Worm (Caenorhabditis elegans): ENCODE measurements around the gene T06C12.11.
"Not testable (repeated sequence)": the region's sequence is repeated elsewhere in the genome, so short reads cannot be mapped to it uniquely, and the experiment has no call there.

Gene T06C12.11

DNA sequence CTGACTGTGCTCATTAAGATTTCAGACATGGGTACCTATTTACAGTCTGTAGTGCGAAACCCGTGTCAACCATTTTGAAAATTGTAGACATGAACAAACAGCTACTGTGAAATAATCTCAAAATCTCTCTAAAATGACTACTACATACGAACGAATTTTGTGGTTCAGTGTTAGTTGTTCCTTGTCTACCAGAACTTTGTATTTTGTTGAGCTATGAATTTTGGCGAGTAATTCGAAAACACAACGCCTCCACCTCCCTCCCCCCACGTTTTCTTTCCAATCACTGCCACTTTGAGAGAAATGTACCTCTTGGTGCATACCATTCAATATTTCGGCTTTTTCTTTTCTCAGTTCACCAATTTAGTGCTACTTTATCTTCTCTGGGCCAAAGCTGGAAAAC is at the start of gene T06C12.11:
TSS of gene T06C12.11 (plus strand) at position 301 of the 400 bp plus-strand sequence.
- TF ChIP-seq fkh-10 (GFP tag; optimal IDR thresholded peaks at IDR 0.05) (no peak), ZK546.5 (tag; optimal IDR thresholded peaks at IDR 0.05) (no peak), zag-1 (tag; optimal IDR thresholded peaks at IDR 0.05) (no peak), nhr-25 (tag; optimal IDR thresholded peaks at IDR 0.05) (no peak), aly-2 (tag; optimal IDR thresholded peaks at IDR 0.05) (no peak), nhr-11 (tag; optimal IDR thresholded peaks at IDR 0.05) (no peak)

- TF ChIP-seq nhr-11, elt-2, aly-2 (tag; optimal IDR thresholded peaks at IDR 0.05): not testable (repeated sequence)
Measured at ce11 chrV:15850276-15850811, 42.5 kb upstream of the T06C12.11 start, which contains the start of gene srh-147. Gene srh-147 (minus strand): TSS chrV:15850326.

DNA sequence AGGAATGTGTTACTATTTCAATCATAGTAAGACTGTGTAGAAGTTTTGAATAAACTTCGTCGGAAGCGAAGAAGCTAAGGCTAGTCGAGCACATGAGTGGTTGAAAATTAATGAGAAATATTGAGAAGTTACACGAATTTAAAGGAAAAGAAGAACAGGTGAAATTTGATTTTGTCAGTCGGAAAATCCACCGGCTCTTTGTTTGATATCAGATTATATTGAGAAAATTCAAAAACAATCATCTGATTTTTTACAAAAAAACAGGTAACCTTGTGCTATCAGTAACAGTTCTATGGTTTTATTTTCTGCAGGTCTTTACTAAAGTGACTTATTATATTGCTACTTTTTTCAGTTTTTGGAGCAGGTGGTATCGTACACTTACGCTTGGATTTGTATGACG is 34.5 kb upstream of the T06C12.11 start, which contains the start of gene srh-148:
TSS of gene srh-148 (minus strand) at position 101 of the 400 bp plus-strand sequence.
- TF ChIP-seq ceh-28 (tag; optimal IDR thresholded peaks at IDR 0.05): no peak
- no peak for TF ChIP-seq lin-15B (tag; optimal IDR thresholded peaks at IDR 0.05)
- TF ChIP-seq hmg-11 (tag; optimal IDR thresholded peaks at IDR 0.05): no peak
- TF ChIP-seq nhr-12 (tag; optimal IDR thresholded peaks at IDR 0.05): no peak
- TF ChIP-seq ama-1 (optimal IDR thresholded peaks at IDR 0.05): no peak
- no peak for TF ChIP-seq nhr-67 (tag; optimal IDR thresholded peaks at IDR 0.05)
- no peak for TF ChIP-seq elt-1 (tag; optimal IDR thresholded peaks at IDR 0.05)
- no peak for TF ChIP-seq ztf-4 (tag; optimal IDR thresholded peaks at IDR 0.05)
- no peak for TF ChIP-seq pha-4 (tag; optimal IDR thresholded peaks at IDR 0.05)
- TF ChIP-seq ceh-9 (tag; optimal IDR thresholded peaks at IDR 0.05): no peak
- no peak for TF ChIP-seq nhr-76 (tag; optimal IDR thresholded peaks at IDR 0.05)
- TF ChIP-seq unc-62 (GFP tag; optimal IDR thresholded peaks at IDR 0.05): no peak
- TF ChIP-seq mml-1 (tag; optimal IDR thresholded peaks at IDR 0.05): no peak
- TF ChIP-seq ceh-16 (tag; optimal IDR thresholded peaks at IDR 0.05): no peak
- TF ChIP-seq fkh-10 (GFP tag; optimal IDR thresholded peaks at IDR 0.05): no peak
- TF ChIP-seq egl-5 (tag; optimal IDR thresholded peaks at IDR 0.05): no peak

- TF ChIP-seq nhr-28 (tag; optimal IDR thresholded peaks at IDR 0.05) (no peak), nhr-12 (tag; optimal IDR thresholded peaks at IDR 0.05) (no peak), ceh-82 (tag; optimal IDR thresholded peaks at IDR 0.05) (no peak), nhr-43 (tag; optimal IDR thresholded peaks at IDR 0.05; ENCODE audit: poor library complexity, severe bottlenecking) (no peak), R02D3.7 (tag; optimal IDR thresholded peaks at IDR 0.05) (no peak)
Measured at ce11 chrV:15862599-15862998, 30.2 kb upstream of the T06C12.11 start, which contains the start of gene srz-12. Gene srz-12 (minus strand): TSS chrV:15862699.

DNA sequence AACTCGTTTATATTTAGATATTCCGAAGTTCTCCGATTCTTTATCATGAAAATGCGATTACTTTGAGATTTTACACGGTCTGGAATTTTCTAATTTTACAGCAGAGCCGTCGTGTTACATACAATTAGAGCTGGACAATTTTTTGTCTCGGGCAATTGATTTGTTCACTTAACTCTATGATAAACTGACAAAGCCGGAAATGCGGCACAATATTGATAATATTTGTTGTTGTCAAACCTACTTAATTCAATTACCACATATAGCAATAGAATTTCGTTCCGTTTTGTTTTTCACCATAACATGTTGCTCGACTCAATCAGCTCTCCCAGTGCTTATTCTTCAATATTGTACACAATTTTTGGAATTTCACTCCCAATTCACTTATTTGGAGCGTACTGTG is 29.8 kb upstream of the T06C12.11 start, which contains the start of gene srh-299:
TSS of gene srh-299 (plus strand) at position 301 of the 400 bp plus-strand sequence.
- no peak for TF ChIP-seq nhr-76 (tag; optimal IDR thresholded peaks at IDR 0.05)
- TF ChIP-seq nhr-11 (tag; optimal IDR thresholded peaks at IDR 0.05): no peak
- no peak for TF ChIP-seq ceh-16 (tag; optimal IDR thresholded peaks at IDR 0.05)
- TF ChIP-seq elt-3 (tag; optimal IDR thresholded peaks at IDR 0.05): no peak
- no peak for TF ChIP-seq zag-1 (tag; optimal IDR thresholded peaks at IDR 0.05)
- no peak for TF ChIP-seq aly-2 (tag; optimal IDR thresholded peaks at IDR 0.05)
- no peak for TF ChIP-seq sea-2 (GFP tag; optimal IDR thresholded peaks at IDR 0.05)
- no peak for TF ChIP-seq unc-39 (tag; optimal IDR thresholded peaks at IDR 0.05)
- no peak for TF ChIP-seq nhr-43 (tag; optimal IDR thresholded peaks at IDR 0.05; ENCODE audit: poor library complexity, severe bottlenecking)
- TF ChIP-seq lin-39 (tag; optimal IDR thresholded peaks at IDR 0.05): no peak
- no peak for TF ChIP-seq hmg-11 (tag; optimal IDR thresholded peaks at IDR 0.05)
- TF ChIP-seq jun-1 (tag; optimal IDR thresholded peaks at IDR 0.05): no peak
- no peak for TF ChIP-seq skn-1 (tag; optimal IDR thresholded peaks at IDR 0.05)
- no peak for TF ChIP-seq egl-5 (tag; optimal IDR thresholded peaks at IDR 0.05)
- TF ChIP-seq fkh-10 (GFP tag; optimal IDR thresholded peaks at IDR 0.05): no peak
- TF ChIP-seq tbx-2 (tag; optimal IDR thresholded peaks at IDR 0.05): no peak
- no peak for TF ChIP-seq daf-12 (tag; optimal IDR thresholded peaks at IDR 0.05)
